Fruit fly (Drosophila melanogaster) whole organism, adult: Measurements from ENCODE around the gene CG31141.

Source experiments
- CG11617 ChIP-seq: fragments of 200-800 bp; sonication (Bioruptor generic); optimal IDR thresholded peaks from 2 replicates; lab custom pipeline; 2017; ENCODE audit warnings: mild to moderate bottlenecking, missing biosample characterization, missing genetic modification reagents, missing genetic modification characterization
- CG12768 ChIP-seq: fragments of 200-800 bp; sonication (Bioruptor generic); optimal IDR thresholded peaks from 2 replicates; lab custom pipeline; 2017; ENCODE audit warnings: missing biosample characterization, missing genetic modification characterization, mild to moderate bottlenecking, moderate library complexity, missing genetic modification reagents
- CG14711 ChIP-seq: fragments of 200-800 bp; sonication (Bioruptor generic); optimal IDR thresholded peaks from 2 replicates; lab custom pipeline; 2018; ENCODE audit warnings: missing biosample characterization, mild to moderate bottlenecking, missing genetic modification characterization, moderate library complexity
- CG1620 ChIP-seq: fragments of 200-800 bp; sonication (Bioruptor generic); optimal IDR thresholded peaks from 2 replicates; lab custom pipeline; 2016; ENCODE audit warnings: missing biosample characterization, missing genetic modification characterization
- CG33017 ChIP-seq: fragments of 200-800 bp; sonication (Bioruptor generic); optimal IDR thresholded peaks from 2 replicates; lab custom pipeline; 2018; ENCODE audit warnings: missing biosample characterization, mild to moderate bottlenecking, missing genetic modification characterization, moderate library complexity
- CG5204 ChIP-seq: fragments of 200-800 bp; sonication (Bioruptor generic); optimal IDR thresholded peaks from 2 replicates; lab custom pipeline; 2016; ENCODE audit warnings: missing biosample characterization, missing genetic modification characterization
- CG7045 ChIP-seq: fragments of 200-800 bp; sonication (Bioruptor generic); optimal IDR thresholded peaks from 2 replicates; lab custom pipeline; 2017; ENCODE audit warnings: missing biosample characterization, mild to moderate bottlenecking, missing genetic modification characterization
- CG7101 ChIP-seq: fragments of 200-800 bp; sonication (Bioruptor generic); optimal IDR thresholded peaks from 2 replicates; lab custom pipeline; 2018; ENCODE audit warnings: missing biosample characterization, mild to moderate bottlenecking, missing genetic modification characterization, moderate library complexity
- Clk ChIP-seq: fragments of 200-800 bp; sonication (Bioruptor generic); optimal IDR thresholded peaks from 2 replicates; lab custom pipeline; 2017; ENCODE audit warnings: missing biosample characterization, missing genetic modification characterization
- Crg-1 ChIP-seq: fragments of 200-800 bp; sonication (Bioruptor generic); optimal IDR thresholded peaks from 2 replicates; lab custom pipeline; 2016; ENCODE audit warnings: missing biosample characterization, missing genetic modification characterization
- Hr96 ChIP-seq: fragments of 200-800 bp; sonication (Bioruptor generic); optimal IDR thresholded peaks from 2 replicates; lab custom pipeline; 2016; ENCODE audit warnings: missing biosample characterization, missing genetic modification characterization
- Mnt ChIP-seq: fragments of 200-800 bp; sonication (Bioruptor generic); optimal IDR thresholded peaks from 2 replicates; lab custom pipeline; 2016; ENCODE audit warnings: missing biosample characterization, mild to moderate bottlenecking, missing genetic modification characterization
- bab1 ChIP-seq: fragments of 200-800 bp; sonication (Bioruptor generic); optimal IDR thresholded peaks from 3 replicates; lab custom pipeline; 2019; ENCODE audit warnings: missing biosample characterization, mild to moderate bottlenecking, missing genetic modification characterization, moderate library complexity
- cic ChIP-seq: fragments of 200-800 bp; sonication (Bioruptor generic); optimal IDR thresholded peaks from 2 replicates; lab custom pipeline; 2017; ENCODE audit warnings: missing biosample characterization, mild to moderate bottlenecking, missing genetic modification characterization, moderate library complexity
- cnc ChIP-seq, 2 experiments: fragments of >200 bp; optimal IDR thresholded peaks; 2 replicates each; lab custom pipeline; 2017
- kay ChIP-seq: fragments of 200-800 bp; sonication (Bioruptor generic); peaks from one replicate; lab custom pipeline; 2016; ENCODE audit warnings: missing biosample characterization, missing genetic modification characterization, borderline replicate concordance
- ovo ChIP-seq: fragments of 200-800 bp; sonication (Bioruptor generic); optimal IDR thresholded peaks from 2 replicates; lab custom pipeline; 2016; ENCODE audit warnings: missing biosample characterization, missing genetic modification characterization
- pad ChIP-seq: fragments of 200-800 bp; sonication (Bioruptor generic); optimal IDR thresholded peaks from 3 replicates; lab custom pipeline; 2017; ENCODE audit warnings: missing biosample characterization, missing genetic modification characterization, mild to moderate bottlenecking, moderate library complexity, missing genetic modification reagents
- tj ChIP-seq: fragments of 200-800 bp; sonication (Bioruptor generic); optimal IDR thresholded peaks from 3 replicates; lab custom pipeline; 2017; ENCODE audit warnings: missing biosample characterization, mild to moderate bottlenecking, missing genetic modification characterization, moderate library complexity
- toe ChIP-seq: fragments of 200-800 bp; sonication (Bioruptor generic); optimal IDR thresholded peaks from 2 replicates; lab custom pipeline; 2016; ENCODE audit warnings: missing biosample characterization, missing genetic modification characterization

CG31141 gene

dm6 chr3R:23948466-23949413 lies 25.6 kb downstream of the CG31141 start:
- TF ChIP-seq CG11617 (no peak), Mnt (GFP tag; lab: Kevin White, UChicago) (no peak), CG14711 (tag; lab: Kevin White, UChicago) (no peak), tj (GFP tag; lab: Kevin White, UChicago) (peak; percentile 68), Hr96 (GFP tag; lab: Kevin White, UChicago) (no peak)

dm6 chr3R:23955380-23955779 lies 32.3 kb downstream of the CG31141 start:
- TF ChIP-seq kay (no peak), CG5204 (GFP tag; lab: Kevin White, UChicago) (no peak), Hr96 (GFP tag; lab: Kevin White, UChicago) (no peak), cic (GFP tag; lab: Kevin White, UChicago) (no peak), pad (no peak), tj (GFP tag; lab: Kevin White, UChicago) (no peak), toe (GFP tag; lab: Kevin White, UChicago) (no peak), ovo (GFP tag; lab: Kevin White, UChicago) (no peak), CG7101 (no peak), Mnt (GFP tag; lab: Kevin White, UChicago) (no peak), CG33017 (tag; lab: Kevin White, UChicago) (no peak), Crg-1 (GFP tag; lab: Kevin White, UChicago) (no peak), CG7045 (no peak), CG14711 (tag; lab: Kevin White, UChicago) (no peak)

dm6 chr3R:23958091-23958838 lies 35.2 kb downstream of the CG31141 start, which contains the start of the genes GluProRS and AP-1sigma:
Gene GluProRS, minus strand, starts transcription at chr3R:23958391.
Gene AP-1sigma, plus strand, starts transcription at chr3R:23958651.
- peak; percentile 89 for TF ChIP-seq bab1 (GFP tag; lab: Kevin White, UChicago)
- peak; percentile 81 for TF ChIP-seq ovo (GFP tag; lab: Kevin White, UChicago)
- peak; percentile 72 for TF ChIP-seq pad
- TF ChIP-seq cnc (optimal IDR thresholded peaks at IDR 0.05; lab: Kevin White, UChicago): no peak
- TF ChIP-seq CG5204 (GFP tag; lab: Kevin White, UChicago): peak; percentile 91
- peak; percentile 93 for TF ChIP-seq toe (GFP tag; lab: Kevin White, UChicago)
- TF ChIP-seq Clk (GFP tag; lab: Kevin White, UChicago): peak; percentile 83
- peak; percentile 82 for TF ChIP-seq CG12768 (GFP tag; lab: Kevin White, UChicago)
- peak; percentile 83 for TF ChIP-seq CG11617
- peak; percentile 73 for TF ChIP-seq CG33017 (tag; lab: Kevin White, UChicago)
- TF ChIP-seq CG1620 (GFP tag; lab: Kevin White, UChicago): peak; percentile 91
- TF ChIP-seq Hr96 (GFP tag; lab: Kevin White, UChicago): peak; percentile 79
- peak; percentile 63 for TF ChIP-seq tj (GFP tag; lab: Kevin White, UChicago)
- TF ChIP-seq CG7045: peak; percentile 83
- TF ChIP-seq kay: no peak
- TF ChIP-seq CG7101: peak; percentile 88
- TF ChIP-seq Mnt (GFP tag; lab: Kevin White, UChicago): peak; percentile 88
- peak; percentile 45 for TF ChIP-seq cic (GFP tag; lab: Kevin White, UChicago)
- TF ChIP-seq CG14711 (tag; lab: Kevin White, UChicago): peak; percentile 85
- TF ChIP-seq Crg-1 (GFP tag; lab: Kevin White, UChicago): peak; percentile 84

dm6 chr3R:23960865-23961264 lies 37.8 kb downstream of the CG31141 start:
- TF ChIP-seq tj (GFP tag; lab: Kevin White, UChicago): no peak

dm6 chr3R:23962781-23963222 lies 39.7 kb downstream of the CG31141 start, which contains the start of gene CG31140:
Gene CG31140, plus strand, starts transcription at chr3R:23963180.
- TF ChIP-seq CG1620 (GFP tag; lab: Kevin White, UChicago) (no peak), Hr96 (GFP tag; lab: Kevin White, UChicago) (peak; percentile 9), CG11617 (no peak), pad (peak; percentile 71), CG5204 (GFP tag; lab: Kevin White, UChicago) (no peak), CG7045 (peak; percentile 20)
